Fruit fly (Drosophila melanogaster) whole organism, pupa: ENCODE results near the gene CG3226.

ENCODE experiments used
- CG10348 ChIP-seq: fragments of 200-800 bp; sonication (Bioruptor generic); IDR thresholded peaks from 2 replicates; pipeline ENCODE4 v1.3.6; 2022; ENCODE audit warnings: missing biosample characterization, missing genetic modification characterization
- CG12605 ChIP-seq: fragments of 200-800 bp; sonication (Bioruptor generic); IDR thresholded peaks from 2 replicates; pipeline ENCODE4 v1.3.6; 2022; ENCODE audit warnings: missing biosample characterization, missing genetic modification characterization
- CG13204 ChIP-seq: fragments of 200-800 bp; sonication (Bioruptor generic); optimal IDR thresholded peaks from 2 replicates; lab custom pipeline; 2018; ENCODE audit warnings: missing biosample characterization, mild to moderate bottlenecking, missing genetic modification characterization, moderate library complexity
- CG14655 ChIP-seq: fragments of 200-800 bp; sonication (Bioruptor generic); optimal IDR thresholded peaks from 3 replicates; lab custom pipeline; 2017; ENCODE audit warnings: mild to moderate bottlenecking, missing biosample characterization, missing genetic modification reagents, missing genetic modification characterization
- CG15710 ChIP-seq: fragments of 200-800 bp; sonication (Bioruptor generic); optimal IDR thresholded peaks from 2 replicates; lab custom pipeline; 2018; ENCODE audit warnings: missing biosample characterization, mild to moderate bottlenecking, missing genetic modification characterization, moderate library complexity
- CG17806 ChIP-seq: fragments of 200-800 bp; sonication (Bioruptor generic); optimal IDR thresholded peaks from 2 replicates; lab custom pipeline; 2018; ENCODE audit warnings: missing biosample characterization, mild to moderate bottlenecking, missing genetic modification characterization, moderate library complexity
- CG32121 ChIP-seq: fragments of 200-800 bp; sonication (Bioruptor generic); IDR thresholded peaks from 2 replicates; pipeline ENCODE4 v1.3.6; 2022; ENCODE audit warnings: missing biosample characterization, missing genetic modification characterization
- CG34367 ChIP-seq: fragments of 200-800 bp; sonication (Bioruptor generic); optimal IDR thresholded peaks from 2 replicates; lab custom pipeline; 2018; ENCODE audit warnings: missing biosample characterization, mild to moderate bottlenecking, missing genetic modification characterization
- CG4496 ChIP-seq: fragments of 200-800 bp; sonication (Bioruptor generic); IDR thresholded peaks from 3 replicates; pipeline ENCODE4 v1.3.6; 2022; ENCODE audit warnings: missing biosample characterization, missing genetic modification characterization
- CG8159 ChIP-seq: fragments of 200-800 bp; sonication (Bioruptor generic); optimal IDR thresholded peaks from 3 replicates; lab custom pipeline; 2018; ENCODE audit warnings: missing biosample characterization, mild to moderate bottlenecking, missing genetic modification characterization, moderate library complexity
- CG8301 ChIP-seq: fragments of 200-800 bp; sonication (Bioruptor generic); optimal IDR thresholded peaks from 2 replicates; lab custom pipeline; 2018; ENCODE audit warnings: missing biosample characterization, mild to moderate bottlenecking, missing genetic modification characterization
- CG9948 ChIP-seq: fragments of 200-800 bp; sonication (Bioruptor generic); optimal IDR thresholded peaks from 2 replicates; lab custom pipeline; 2018; ENCODE audit warnings: missing biosample characterization, mild to moderate bottlenecking, missing genetic modification characterization, moderate library complexity
- D1 ChIP-seq: fragments of 200-800 bp; sonication (Bioruptor generic); optimal IDR thresholded peaks from 2 replicates; lab custom pipeline; 2018; ENCODE audit warnings: missing biosample characterization, mild to moderate bottlenecking, missing genetic modification characterization, moderate library complexity
- EcR ChIP-seq: fragments of 200-800 bp; sonication (Bioruptor generic); optimal IDR thresholded peaks from 3 replicates; lab custom pipeline; 2019; ENCODE audit warnings: missing biosample characterization, missing genetic modification characterization, mild to moderate bottlenecking, moderate library complexity, missing genetic modification reagents
- Ets98B ChIP-seq: fragments of 200-800 bp; sonication (Bioruptor generic); IDR thresholded peaks from 2 replicates; pipeline ENCODE4 v1.3.6; 2022; ENCODE audit warnings: missing biosample characterization, missing genetic modification characterization
- Pif1A ChIP-seq: fragments of 200-800 bp; sonication (Bioruptor generic); optimal IDR thresholded peaks from 3 replicates; lab custom pipeline; 2016; ENCODE audit warnings: missing biosample characterization, missing genetic modification characterization
- Pif1B ChIP-seq: fragments of 200-800 bp; sonication (Bioruptor generic); optimal IDR thresholded peaks from 3 replicates; lab custom pipeline; 2016; ENCODE audit warnings: missing biosample characterization, missing genetic modification characterization
- Snoo ChIP-seq: fragments of 200-800 bp; sonication (Bioruptor generic); optimal IDR thresholded peaks from 3 replicates; lab custom pipeline; 2017; ENCODE audit warnings: missing biosample characterization, mild to moderate bottlenecking, missing genetic modification characterization, inconsistent platforms
- fd96Ca ChIP-seq: fragments of 200-800 bp; sonication (Bioruptor generic); IDR thresholded peaks from 3 replicates; pipeline ENCODE4 v1.3.6; 2022; ENCODE audit warnings: missing biosample characterization, missing genetic modification characterization
- gl ChIP-seq: fragments of 200-800 bp; sonication (Bioruptor generic); optimal IDR thresholded peaks from 2 replicates; lab custom pipeline; 2018; ENCODE audit warnings: missing biosample characterization, mild to moderate bottlenecking, missing genetic modification characterization
- rn ChIP-seq: fragments of 200-800 bp; sonication (Bioruptor generic); IDR thresholded peaks from 2 replicates; pipeline ENCODE4 v1.3.6; 2022; ENCODE audit warnings: missing biosample characterization, missing genetic modification characterization

Gene CG3226

dm6 chrX:6616771-6617170 is 37.3 kb downstream of the CG3226 start:
- TF ChIP-seq Snoo (tag; lab: Kevin White, UChicago) (no peak), CG15710 (no peak), CG17806 (tag; lab: Kevin White, UChicago) (no peak), CG13204 (GFP tag; lab: Kevin White, UChicago) (no peak), rn (no peak), D1 (no peak), gl (tag; lab: Kevin White, UChicago) (no peak), CG12605 (no peak), fd96Ca (GFP tag; lab: Robert Waterston, UW) (no peak), CG8301 (tag; lab: Kevin White, UChicago) (no peak), CG14655 (GFP tag; lab: Kevin White, UChicago) (no peak), CG9948 (no peak), Pif1A (no peak), Pif1B (GFP tag; lab: Kevin White, UChicago) (no peak)
- TF ChIP-seq, all 21 proteins: peak for 0

- peak; percentile 49; the same call in 1 of the 3 replicates for TF ChIP-seq fd96Ca (GFP tag; lab: Robert Waterston, UW)
- 0 out of 2 replicates have a peak, but pooled peaks have one; percentile 16 for TF ChIP-seq rn
- no peak for TF ChIP-seq EcR (GFP tag; lab: Kevin White, UChicago)
- TF ChIP-seq CG9948 = peak; percentile 26
- 0 out of 2 replicates have a peak, but pooled peaks have one; percentile 17 for TF ChIP-seq Ets98B
- TF ChIP-seq Pif1B (GFP tag; lab: Kevin White, UChicago) = no peak
- no peak for TF ChIP-seq CG13204 (GFP tag; lab: Kevin White, UChicago)
- TF ChIP-seq CG15710 = peak; percentile 25
- peak; percentile 34 for TF ChIP-seq CG8301 (tag; lab: Kevin White, UChicago)
- peak; percentile 39 for TF ChIP-seq Pif1A
- peak; percentile 54; the same call in 2 of the 3 replicates for TF ChIP-seq CG4496 (GFP tag; lab: Robert Waterston, UW)
- peak; percentile 58 for TF ChIP-seq CG14655 (GFP tag; lab: Kevin White, UChicago)
- TF ChIP-seq CG8159 (tag; lab: Kevin White, UChicago) = peak; percentile 39
- TF ChIP-seq CG32121 (GFP tag; lab: Robert Waterston, UW) = peak; percentile 49; the same call in 1 of the 2 replicates
These were observed 38.6 kb downstream of the CG3226 start for dm6 chrX:6615476-6615875.

- TF ChIP-seq fd96Ca (GFP tag; lab: Robert Waterston, UW) = no peak
- TF ChIP-seq gl (tag; lab: Kevin White, UChicago) = no peak
- TF ChIP-seq CG10348 (GFP tag; lab: Robert Waterston, UW) = no peak
- no peak for TF ChIP-seq CG12605
- TF ChIP-seq CG32121 (GFP tag; lab: Robert Waterston, UW) = no peak
These were observed 39.8 kb downstream of the CG3226 start for dm6 chrX:6614266-6614665.

- TF ChIP-seq rn (no peak), Pif1B (GFP tag; lab: Kevin White, UChicago) (no peak), CG8159 (tag; lab: Kevin White, UChicago) (no peak), Pif1A (no peak)
These were observed 40.5 kb downstream of the CG3226 start for dm6 chrX:6613581-6613980.

- TF ChIP-seq CG4496 (GFP tag; lab: Robert Waterston, UW) (no peak), Pif1A (no peak), CG8301 (tag; lab: Kevin White, UChicago) (no peak), CG9948 (no peak), fd96Ca (GFP tag; lab: Robert Waterston, UW) (no peak), CG10348 (GFP tag; lab: Robert Waterston, UW) (no peak), CG12605 (no peak), D1 (no peak), CG17806 (tag; lab: Kevin White, UChicago) (no peak), CG32121 (GFP tag; lab: Robert Waterston, UW) (no peak), CG13204 (GFP tag; lab: Kevin White, UChicago) (no peak), Pif1B (GFP tag; lab: Kevin White, UChicago) (no peak), CG8159 (tag; lab: Kevin White, UChicago) (no peak), Snoo (tag; lab: Kevin White, UChicago) (no peak), rn (no peak), EcR (GFP tag; lab: Kevin White, UChicago) (no peak), Ets98B (no peak), gl (tag; lab: Kevin White, UChicago) (no peak)
These were observed 41.5 kb downstream of the CG3226 start for dm6 chrX:6612509-6612908.

- no peak for TF ChIP-seq CG4496 (GFP tag; lab: Robert Waterston, UW)
- TF ChIP-seq CG12605 = no peak
- no peak for TF ChIP-seq CG17806 (tag; lab: Kevin White, UChicago)
These were observed 42.2 kb downstream of the CG3226 start for dm6 chrX:6611831-6612230.

dm6 chrX:6604706-6605105 is 49.3 kb downstream of the CG3226 start:
- TF ChIP-seq gl (tag; lab: Kevin White, UChicago) = no peak
- no peak for TF ChIP-seq Pif1A
- no peak for TF ChIP-seq fd96Ca (GFP tag; lab: Robert Waterston, UW)
- TF ChIP-seq CG13204 (GFP tag; lab: Kevin White, UChicago) = no peak
- TF ChIP-seq CG34367 (tag; lab: Kevin White, UChicago) = no peak
- TF ChIP-seq rn = no peak
- no peak for TF ChIP-seq CG8159 (tag; lab: Kevin White, UChicago)
- no peak for TF ChIP-seq CG32121 (GFP tag; lab: Robert Waterston, UW)
- TF ChIP-seq CG12605 = no peak
- TF ChIP-seq CG4496 (GFP tag; lab: Robert Waterston, UW) = no peak; the same call in 2 of the 3 replicates
- TF ChIP-seq D1 = no peak
- TF ChIP-seq CG17806 (tag; lab: Kevin White, UChicago) = no peak
- no peak for TF ChIP-seq Pif1B (GFP tag; lab: Kevin White, UChicago)
- no peak for TF ChIP-seq Snoo (tag; lab: Kevin White, UChicago)
- TF ChIP-seq CG10348 (GFP tag; lab: Robert Waterston, UW) = no peak
- TF ChIP-seq CG8301 (tag; lab: Kevin White, UChicago) = no peak
